Fruit fly (Drosophila melanogaster) whole organism, embryonic: ENCODE measurements around the gene CG31883.

ENCODE experiments used
- CG1024 ChIP-seq: fragments of 200-800 bp; sonication (Bioruptor generic); IDR thresholded peaks from 2 replicates; pipeline ENCODE4 v1.3.6; 2022; ENCODE audit warnings: missing biosample characterization, missing genetic modification characterization
- CG10462 ChIP-seq: fragments of 200-800 bp; sonication (Bioruptor generic); optimal IDR thresholded peaks from 2 replicates; lab custom pipeline; 2016; ENCODE audit warnings: missing biosample characterization, missing genetic modification characterization
- CG11504 ChIP-seq: fragments of 200-800 bp; sonication (Bioruptor generic); optimal IDR thresholded peaks from 3 replicates; lab custom pipeline; 2019; ENCODE audit warnings: missing biosample characterization, mild to moderate bottlenecking, missing genetic modification characterization, moderate library complexity
- CG14710 ChIP-seq: fragments of 200-800 bp; sonication (Bioruptor generic); optimal IDR thresholded peaks from 3 replicates; lab custom pipeline; 2019; ENCODE audit warnings: missing biosample characterization, mild to moderate bottlenecking, missing genetic modification characterization, moderate library complexity
- CG14965 ChIP-seq: fragments of 200-800 bp; sonication (Bioruptor generic); optimal IDR thresholded peaks from 2 replicates; lab custom pipeline; 2016; ENCODE audit warnings: missing biosample characterization, missing genetic modification characterization, borderline replicate concordance
- CG15073 ChIP-seq: fragments of 200-800 bp; sonication (Bioruptor generic); optimal IDR thresholded peaks from 2 replicates; lab custom pipeline; 2016; ENCODE audit warnings: missing biosample characterization, missing genetic modification characterization
- CG1647 ChIP-seq: fragments of 200-800 bp; sonication (Bioruptor generic); optimal IDR thresholded peaks from 3 replicates; lab custom pipeline; 2016; ENCODE audit warnings: missing biosample characterization, missing genetic modification characterization
- CG17186 ChIP-seq: fragments of 200-800 bp; sonication (Bioruptor generic); optimal IDR thresholded peaks from 3 replicates; lab custom pipeline; 2017; ENCODE audit warnings: missing biosample characterization, missing genetic modification reagents, missing genetic modification characterization
- CG17359 ChIP-seq: fragments of 200-800 bp; sonication (Bioruptor generic); optimal IDR thresholded peaks from 3 replicates; lab custom pipeline; 2018; ENCODE audit warnings: missing biosample characterization, mild to moderate bottlenecking, missing genetic modification characterization, moderate library complexity
- CG1832 ChIP-seq: fragments of 200-800 bp; sonication (Bioruptor generic); optimal IDR thresholded peaks from 2 replicates; lab custom pipeline; 2017; ENCODE audit warnings: missing biosample characterization, mild to moderate bottlenecking, missing genetic modification characterization, inconsistent platforms
- CG18476 ChIP-seq: fragments of 200-800 bp; sonication (Bioruptor generic); optimal IDR thresholded peaks from 2 replicates; lab custom pipeline; 2016; ENCODE audit warnings: missing biosample characterization, mild to moderate bottlenecking, missing genetic modification characterization
- CG32767 ChIP-seq: fragments of 200-800 bp; sonication (Bioruptor generic); IDR thresholded peaks from 2 replicates; pipeline ENCODE4 v1.3.6; 2022; ENCODE audit warnings: missing biosample characterization, missing genetic modification characterization
- CG6254 ChIP-seq: fragments of 200-800 bp; sonication (Bioruptor generic); optimal IDR thresholded peaks from 3 replicates; lab custom pipeline; 2017; ENCODE audit warnings: mild to moderate bottlenecking, missing biosample characterization, missing genetic modification reagents, missing genetic modification characterization
- CG6791 ChIP-seq: fragments of 200-800 bp; sonication (Bioruptor generic); IDR thresholded peaks from 3 replicates; pipeline ENCODE4 v1.3.6; 2022; ENCODE audit warnings: missing biosample characterization, missing genetic modification characterization; ENCODE audit not compliant: partially characterized antibody
- CG7372 ChIP-seq: fragments of 200-800 bp; sonication (Bioruptor generic); IDR thresholded peaks from 2 replicates; pipeline ENCODE4 v1.3.6; 2022; ENCODE audit warnings: missing biosample characterization, missing genetic modification characterization
- CG7928 ChIP-seq: fragments of 200-800 bp; sonication (Bioruptor generic); optimal IDR thresholded peaks from 2 replicates; lab custom pipeline; 2017; ENCODE audit warnings: missing biosample characterization, mild to moderate bottlenecking, missing genetic modification characterization
- CG8290 ChIP-seq, 3 experiments: fragments of 200-800 bp; sonication (Bioruptor generic); optimal IDR thresholded peaks; 2 replicates each; lab custom pipeline; 2016 to 2019; ENCODE audit warnings: missing biosample characterization in 3 of 3, missing genetic modification characterization in 3 of 3, mild to moderate bottlenecking in 2 of 3, moderate library complexity in 1 of 3
- CG9932 ChIP-seq: fragments of 200-800 bp; sonication (Bioruptor generic); IDR thresholded peaks from 2 replicates; pipeline ENCODE4 v1.3.6; 2022; ENCODE audit warnings: missing biosample characterization, missing genetic modification characterization
- Dll ChIP-seq: fragments of 200-800 bp; sonication (Bioruptor generic); IDR thresholded peaks from 4 replicates; pipeline ENCODE4 v1.3.6; 2022; ENCODE audit warnings: missing biosample characterization, missing genetic modification characterization; ENCODE audit not compliant: partially characterized antibody
- Gug ChIP-seq: fragments of 200-800 bp; sonication (Bioruptor generic); IDR thresholded peaks from 4 replicates; pipeline ENCODE4 v1.3.6; 2022; ENCODE audit warnings: missing biosample characterization, missing genetic modification characterization
- HHEX ChIP-seq: fragments of 200-800 bp; sonication (Bioruptor generic); optimal IDR thresholded peaks from 3 replicates; lab custom pipeline; 2017; ENCODE audit warnings: missing biosample characterization, mild to moderate bottlenecking, missing genetic modification characterization, missing genetic modification reagents
- HLH3B ChIP-seq: fragments of 200-800 bp; sonication (Bioruptor generic); IDR thresholded peaks from 2 replicates; pipeline ENCODE4 v1.3.6; 2022; ENCODE audit warnings: missing biosample characterization, missing genetic modification characterization
- HLHmδ ChIP-seq: fragments of 200-800 bp; sonication (Bioruptor generic); optimal IDR thresholded peaks from 2 replicates; lab custom pipeline; 2018; ENCODE audit warnings: missing biosample characterization, mild to moderate bottlenecking, missing genetic modification characterization, moderate library complexity
- NC2α ChIP-seq: fragments of 200-800 bp; sonication (Bioruptor generic); optimal IDR thresholded peaks from 2 replicates; lab custom pipeline; 2016; ENCODE audit warnings: missing biosample characterization, missing genetic modification characterization
- Optix ChIP-seq: fragments of 200-800 bp; sonication (Bioruptor generic); IDR thresholded peaks from 3 replicates; pipeline ENCODE4 v1.3.6; 2022; ENCODE audit warnings: missing biosample characterization, missing genetic modification characterization
- Sin3A ChIP-seq: fragments of >200 bp; optimal IDR thresholded peaks from 2 replicates; lab custom pipeline; 2018
- ac ChIP-seq: fragments of 200-800 bp; sonication (Bioruptor generic); optimal IDR thresholded peaks from 3 replicates; lab custom pipeline; 2017; ENCODE audit warnings: missing biosample characterization, mild to moderate bottlenecking, missing genetic modification characterization
- chn ChIP-seq: fragments of 200-800 bp; sonication (Bioruptor generic); optimal IDR thresholded peaks from 2 replicates; lab custom pipeline; 2016; ENCODE audit warnings: missing biosample characterization, missing genetic modification characterization
- danr ChIP-seq: fragments of 200-800 bp; sonication (Bioruptor generic); IDR thresholded peaks from 2 replicates; pipeline ENCODE4 v1.3.6; 2022; ENCODE audit warnings: missing biosample characterization, missing genetic modification characterization
- fru ChIP-seq: fragments of >200 bp; optimal IDR thresholded peaks from 2 replicates; lab custom pipeline; 2017
- fu2 ChIP-seq: fragments of 200-800 bp; sonication (Bioruptor generic); optimal IDR thresholded peaks from 2 replicates; lab custom pipeline; 2016; ENCODE audit warnings: missing biosample characterization, missing genetic modification characterization
- gce ChIP-seq: fragments of 200-800 bp; sonication (Bioruptor generic); IDR thresholded peaks from 3 replicates; pipeline ENCODE4 v1.3.6; 2022; ENCODE audit warnings: missing biosample characterization, missing genetic modification characterization
- gem ChIP-seq: fragments of 200-800 bp; sonication (Bioruptor generic); optimal IDR thresholded peaks from 2 replicates; lab custom pipeline; 2019; ENCODE audit warnings: missing biosample characterization, mild to moderate bottlenecking, missing genetic modification characterization, moderate library complexity
- gsb ChIP-seq: fragments of 200-800 bp; sonication (Bioruptor generic); IDR thresholded peaks from 2 replicates; pipeline ENCODE4 v1.3.6; 2022; ENCODE audit warnings: missing biosample characterization, missing genetic modification characterization
- h ChIP-seq: fragments of >200 bp; optimal IDR thresholded peaks from 2 replicates; lab custom pipeline; 2017
- hth ChIP-seq: fragments of >200 bp; optimal IDR thresholded peaks from 2 replicates; lab custom pipeline; 2017; ENCODE audit warnings: inconsistent platforms
- kah ChIP-seq: fragments of 200-800 bp; sonication (Bioruptor generic); optimal IDR thresholded peaks from 2 replicates; lab custom pipeline; 2018; ENCODE audit warnings: missing biosample characterization, mild to moderate bottlenecking, missing genetic modification characterization
- nau ChIP-seq: fragments of 200-800 bp; sonication (Bioruptor generic); optimal IDR thresholded peaks from 3 replicates; lab custom pipeline; 2017; ENCODE audit warnings: missing biosample characterization, mild to moderate bottlenecking, missing genetic modification characterization, missing genetic modification reagents
- nom ChIP-seq: fragments of 200-800 bp; sonication (Bioruptor generic); optimal IDR thresholded peaks from 2 replicates; lab custom pipeline; 2017; ENCODE audit warnings: missing biosample characterization, missing genetic modification characterization, mild to moderate bottlenecking, moderate library complexity, missing genetic modification reagents
- pzg ChIP-seq: fragments of 200-800 bp; sonication (Bioruptor generic); optimal IDR thresholded peaks from 3 replicates; lab custom pipeline; 2018; ENCODE audit warnings: missing biosample characterization, mild to moderate bottlenecking, missing genetic modification characterization, moderate library complexity
- sc ChIP-seq, 3 experiments: fragments of >200 bp in 2 of 3; fragments of 200-800 bp in 1 of 3; sonication (Bioruptor generic) in 1 of 3; optimal IDR thresholded peaks; 2 replicates in 2 of 3; 3 replicates in 1 of 3; lab custom pipeline; 2017; ENCODE audit warnings: mild to moderate bottlenecking in 1 of 3, missing biosample characterization in 1 of 3, missing genetic modification characterization in 1 of 3, missing genetic modification reagents in 1 of 3
- sens ChIP-seq: fragments of 200-800 bp; sonication (Bioruptor generic); peaks from one replicate; lab custom pipeline; 2016; ENCODE audit warnings: missing biosample characterization, missing genetic modification characterization
- slou ChIP-seq: fragments of 200-800 bp; sonication (Bioruptor generic); optimal IDR thresholded peaks from 3 replicates; lab custom pipeline; 2016; ENCODE audit warnings: missing biosample characterization, missing genetic modification characterization
- sna ChIP-seq: fragments of 200-800 bp; sonication (Bioruptor generic); IDR thresholded peaks from 2 replicates; pipeline ENCODE4 v1.3.6; 2022; ENCODE audit warnings: missing biosample characterization, missing genetic modification characterization; ENCODE audit not compliant: partially characterized antibody
- sr ChIP-seq: fragments of 200-800 bp; sonication (Bioruptor generic); IDR thresholded peaks from 3 replicates; pipeline ENCODE4 v1.3.6; 2022; ENCODE audit warnings: missing biosample characterization, missing genetic modification characterization
- tin ChIP-seq: fragments of 200-800 bp; sonication (Bioruptor generic); optimal IDR thresholded peaks from 3 replicates; lab custom pipeline; 2016; ENCODE audit warnings: missing biosample characterization, missing genetic modification characterization
- tx ChIP-seq: fragments of 200-800 bp; sonication (Bioruptor generic); optimal IDR thresholded peaks from 2 replicates; lab custom pipeline; 2016; ENCODE audit warnings: missing biosample characterization, missing genetic modification characterization
- unc-4 ChIP-seq: fragments of 200-800 bp; sonication (Bioruptor generic); IDR thresholded peaks from 2 replicates; pipeline ENCODE4 v1.3.6; 2022; ENCODE audit warnings: missing biosample characterization, missing genetic modification characterization; ENCODE audit not compliant: partially characterized antibody
- usp ChIP-seq: fragments of >200 bp; optimal IDR thresholded peaks from 2 replicates; lab custom pipeline; 2017; ENCODE audit warnings: missing biosample characterization, missing genetic modification characterization
- zf30C ChIP-seq: fragments of 200-800 bp; sonication (Bioruptor generic); optimal IDR thresholded peaks from 3 replicates; lab custom pipeline; 2018; ENCODE audit warnings: missing biosample characterization, mild to moderate bottlenecking, missing genetic modification characterization

The CG31883 gene

DNA sequence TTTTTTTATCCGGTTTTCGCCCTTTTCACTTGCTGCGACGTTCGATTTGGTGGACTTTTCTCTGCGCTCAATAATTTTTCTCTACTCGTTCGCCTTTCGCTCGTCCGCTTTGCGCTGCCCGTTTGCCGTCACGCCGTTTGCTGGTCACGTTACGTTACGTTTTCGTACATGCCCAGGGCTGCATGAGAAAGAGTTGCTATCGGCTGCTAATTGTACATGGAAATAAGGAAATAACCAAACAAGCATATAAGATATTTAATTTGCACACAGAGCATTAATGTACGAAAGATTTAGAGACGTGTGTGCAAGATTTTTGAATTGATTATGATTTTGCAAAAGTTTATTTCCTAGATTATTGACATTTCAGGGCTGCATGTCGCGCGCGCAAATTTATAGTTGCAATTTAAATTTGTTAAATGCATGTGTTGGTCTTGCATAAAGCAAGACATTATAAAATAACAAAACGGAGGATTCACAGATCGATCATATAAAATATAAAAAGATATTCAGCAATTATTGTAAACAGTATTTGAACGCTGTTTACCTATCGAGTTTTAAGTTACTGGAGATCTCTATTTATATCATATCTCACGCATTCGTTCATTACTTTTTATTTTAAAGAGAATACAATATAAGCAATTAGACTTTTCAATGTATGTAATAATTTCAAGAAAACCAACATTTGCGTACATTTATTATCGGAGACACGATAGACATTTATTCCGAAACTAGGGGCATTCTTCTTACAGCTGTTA is 33.5 kb upstream of the CG31883 start, which contains the start of gene Gdi (continued):
- TF ChIP-seq CG7372 (GFP tag; lab: Robert Waterston, UW), result no peak
- no peak for TF ChIP-seq gce (GFP tag; lab: Robert Waterston, UW)
- peak; percentile 14; the same call in 1 of the 4 replicates for TF ChIP-seq Gug (GFP tag; lab: Robert Waterston, UW)
- TF ChIP-seq CG6254 (GFP tag; lab: Kevin White, UChicago), result no peak
- no peak for TF ChIP-seq HLH3B (GFP tag; lab: Robert Waterston, UW)
- no peak for TF ChIP-seq fu2 (GFP tag; lab: Kevin White, UChicago)
- TF ChIP-seq tx (GFP tag; lab: Kevin White, UChicago), result no peak
- TF ChIP-seq CG9932 (GFP tag; lab: Robert Waterston, UW), result peak; percentile 72
- no peak for TF ChIP-seq danr (GFP tag; lab: Robert Waterston, UW)
- TF ChIP-seq tin (GFP tag; lab: Kevin White, UChicago), result no peak
- TF ChIP-seq CG17186 (GFP tag; lab: Kevin White, UChicago), result no peak
- TF ChIP-seq CG32767 (GFP tag; lab: Robert Waterston, UW), result no peak
- TF ChIP-seq NC2α (GFP tag; lab: Kevin White, UChicago), result no peak
- TF ChIP-seq chn (GFP tag; lab: Kevin White, UChicago), result peak; percentile 31
- TF ChIP-seq CG17359, result no peak
- no peak for TF ChIP-seq CG10462 (GFP tag; lab: Kevin White, UChicago)
- TF ChIP-seq fru (lab: Kevin White, UChicago), result peak; percentile 30
- no peak for TF ChIP-seq sr (GFP tag; lab: Robert Waterston, UW)
- TF ChIP-seq CG6791 (GFP tag; lab: Robert Waterston, UW), result 0 out of 3 replicates have a peak, but pooled peaks have one; percentile 34
- no peak for TF ChIP-seq nau (GFP tag; lab: Kevin White, UChicago)
- TF ChIP-seq slou (GFP tag; lab: Kevin White, UChicago), result peak; percentile 30
- peak; percentile 29 for TF ChIP-seq Sin3A
- peak; percentile 36 for TF ChIP-seq CG14710 (tag; lab: Kevin White, UChicago)
- TF ChIP-seq HHEX (GFP tag; lab: Kevin White, UChicago), result no peak
- peak; percentile 18 for TF ChIP-seq sens
- no peak for TF ChIP-seq hth (lab: Kevin White, UChicago)
- TF ChIP-seq h, result no peak
- TF ChIP-seq pzg (GFP tag; lab: Kevin White, UChicago), result peak; percentile 53
- no peak for TF ChIP-seq CG1832 (GFP tag; lab: Kevin White, UChicago)
- TF ChIP-seq unc-4 (GFP tag; lab: Robert Waterston, UW), result no peak
- peak; percentile 44; the same call in 1 of the 4 replicates for TF ChIP-seq Dll (GFP tag; lab: Robert Waterston, UW)
- 0 out of 2 replicates have a peak, but pooled peaks have one; percentile 20 for TF ChIP-seq sna (GFP tag; lab: Robert Waterston, UW)
- peak; percentile 21 for TF ChIP-seq nom
- no peak for TF ChIP-seq CG1647 (GFP tag; lab: Kevin White, UChicago)
- peak; percentile 18 for TF ChIP-seq CG11504 (tag; lab: Kevin White, UChicago)
- TF ChIP-seq ac (GFP tag; lab: Kevin White, UChicago), result no peak
- peak; percentile 95 for TF ChIP-seq CG7928 (GFP tag; lab: Kevin White, UChicago)
- no peak for TF ChIP-seq CG1024 (GFP tag; lab: Robert Waterston, UW)
- TF ChIP-seq CG14965 (GFP tag; lab: Kevin White, UChicago), result no peak
- no peak for TF ChIP-seq CG18476 (GFP tag; lab: Kevin White, UChicago)
- TF ChIP-seq Optix (GFP tag; lab: Robert Waterston, UW), result no peak
- TF ChIP-seq gem (tag; lab: Kevin White, UChicago), result peak; percentile 43
- TF ChIP-seq gsb (GFP tag; lab: Robert Waterston, UW), result no peak
- TF ChIP-seq zf30C, result no peak
- no peak for TF ChIP-seq HLHmδ (GFP tag; lab: Kevin White, UChicago)
- TF ChIP-seq usp (GFP tag; lab: Kevin White, UChicago), result no peak
- no peak for TF ChIP-seq CG8290 (GFP tag; optimal IDR thresholded peaks at IDR 0.05; lab: Kevin White, UChicago)
- peak in 1 of 2 experiments; percentile 44 for TF ChIP-seq CG8290 (tag; optimal IDR thresholded peaks at IDR 0.05; lab: Kevin White, UChicago)
- TF ChIP-seq CG15073 (GFP tag; lab: Kevin White, UChicago), result no peak
- TF ChIP-seq kah (GFP tag; lab: Kevin White, UChicago), result no peak
- TF ChIP-seq sc (optimal IDR thresholded peaks at IDR 0.05; lab: Kevin White, UChicago), result no peak
- TF ChIP-seq sc (GFP tag; optimal IDR thresholded peaks at IDR 0.05; lab: Kevin White, UChicago), result no peak
